Fruit fly (Drosophila melanogaster) whole organism, prepupa: ENCODE measurements around the gene CG14507.

ENCODE experiments used
- Blimp-1 ChIP-seq: fragments of 200-800 bp; sonication (Bioruptor generic); optimal IDR thresholded peaks from 3 replicates; lab custom pipeline; 2017; ENCODE audit warnings: missing biosample characterization, missing genetic modification characterization, mild to moderate bottlenecking, moderate library complexity, missing genetic modification reagents
- CG10631 ChIP-seq: fragments of 200-800 bp; sonication (Bioruptor generic); optimal IDR thresholded peaks from 2 replicates; lab custom pipeline; 2016; ENCODE audit warnings: missing biosample characterization, missing genetic modification characterization
- CG11762 ChIP-seq: fragments of 200-800 bp; sonication (Bioruptor generic); optimal IDR thresholded peaks from 3 replicates; lab custom pipeline; 2016; ENCODE audit warnings: missing biosample characterization, missing genetic modification characterization; ENCODE audit not compliant: insufficient read depth
- CG8119 ChIP-seq: fragments of 200-800 bp; sonication (Bioruptor generic); IDR thresholded peaks from 3 replicates; pipeline ENCODE4 v1.3.6; 2022; ENCODE audit warnings: missing biosample characterization, missing genetic modification characterization
- Eip75B ChIP-seq: fragments of 200-800 bp; sonication (Bioruptor generic); optimal IDR thresholded peaks from 3 replicates; lab custom pipeline; 2016; ENCODE audit warnings: missing biosample characterization, missing genetic modification characterization
- Eip78C ChIP-seq: fragments of 200-800 bp; sonication (Bioruptor generic); peaks from one replicate; lab custom pipeline; 2016; ENCODE audit warnings: missing biosample characterization, missing genetic modification characterization
- Hr38 ChIP-seq: sonication (Bioruptor generic); optimal IDR thresholded peaks from 2 replicates; lab custom pipeline; 2016; ENCODE audit warnings: missing biosample characterization, missing genetic modification characterization
- Hr39 ChIP-seq: fragments of 200-800 bp; sonication (Bioruptor generic); optimal IDR thresholded peaks from 2 replicates; lab custom pipeline; 2016; ENCODE audit warnings: missing biosample characterization, missing genetic modification characterization
- Lpt ChIP-seq: fragments of 200-800 bp; sonication (Bioruptor generic); optimal IDR thresholded peaks from 3 replicates; lab custom pipeline; 2016; ENCODE audit warnings: missing biosample characterization, missing genetic modification characterization
- Sox102F ChIP-seq: fragments of 200-800 bp; sonication (Bioruptor generic); optimal IDR thresholded peaks from 2 replicates; lab custom pipeline; 2016; ENCODE audit warnings: missing biosample characterization, mild to moderate bottlenecking, missing genetic modification characterization
- dsx ChIP-seq: fragments of 200-800 bp; optimal IDR thresholded peaks from 3 replicates; lab custom pipeline; 2019; ENCODE audit warnings: missing biosample characterization, mild to moderate bottlenecking, missing genetic modification characterization, moderate library complexity; ENCODE audit not compliant: poor library complexity, severe bottlenecking
- fd59A ChIP-seq: fragments of 200-800 bp; sonication (Bioruptor generic); optimal IDR thresholded peaks from 2 replicates; lab custom pipeline; 2017; ENCODE audit warnings: missing biosample characterization, mild to moderate bottlenecking, missing genetic modification characterization, missing genetic modification reagents
- svp ChIP-seq: fragments of 200-800 bp; sonication (Bioruptor generic); peaks from one replicate; lab custom pipeline; 2016; ENCODE audit warnings: missing biosample characterization, missing genetic modification characterization
- topi ChIP-seq: fragments of 200-800 bp; sonication (Bioruptor generic); optimal IDR thresholded peaks from 3 replicates; lab custom pipeline; 2016; ENCODE audit warnings: missing biosample characterization, missing genetic modification characterization

DNA sequence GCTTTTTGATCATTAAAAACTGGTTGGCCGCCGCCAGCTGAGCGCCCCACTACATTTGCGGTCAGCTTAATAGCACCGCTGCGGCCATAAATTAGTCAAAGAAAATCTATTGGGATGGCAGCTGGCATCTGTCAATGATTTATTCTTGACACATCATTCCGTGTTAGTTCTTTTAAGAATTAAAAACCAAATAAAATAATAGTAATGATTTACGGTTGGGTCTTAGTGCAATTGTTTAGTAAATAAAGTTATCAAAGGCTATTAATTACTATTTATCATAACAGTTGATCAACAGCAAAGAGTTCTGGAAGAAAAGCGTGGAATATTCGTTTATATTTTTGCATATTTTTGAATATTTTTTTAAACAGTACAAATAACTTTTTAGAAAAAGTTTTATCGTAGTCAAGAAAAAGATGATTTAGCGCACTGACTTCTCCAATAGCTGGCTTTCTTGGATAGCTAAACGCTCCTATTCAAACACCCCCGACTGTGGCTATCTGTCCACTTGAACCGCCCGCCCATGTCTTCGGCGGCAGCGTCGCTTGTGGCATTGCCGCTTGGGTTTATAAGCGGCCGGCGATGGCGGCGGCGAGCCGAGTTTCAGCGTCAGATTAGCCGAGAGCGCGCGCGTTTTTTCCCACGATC, 30.4 kb downstream of the CG14507 start, which contains the start of gene CG14515:
- TF ChIP-seq Sox102F (no peak), CG8119 (GFP tag; lab: Robert Waterston, UW) (no peak; the same call in 2 of the 3 replicates), svp (peak; percentile 20), Eip75B (GFP tag; lab: Kevin White, UChicago) (no peak), Eip78C (GFP tag; lab: Kevin White, UChicago) (peak; percentile 70), dsx (GFP tag; lab: Kevin White, UChicago) (no peak), Hr39 (GFP tag; lab: Kevin White, UChicago) (no peak), Hr38 (no peak), topi (GFP tag; lab: Kevin White, UChicago) (no peak), fd59A (GFP tag; lab: Kevin White, UChicago) (no peak), Lpt (no peak), CG10631 (no peak), Blimp-1 (GFP tag; lab: Kevin White, UChicago) (no peak), CG11762 (GFP tag; lab: Kevin White, UChicago) (no peak)
